Worm (Caenorhabditis elegans) whole organism, midembryonic: ENCODE results near the gene ZK1240.1.

Experiments used
- med-1 ChIP-seq: sonication (generic microtip); optimal IDR thresholded peaks from 2 replicates; lab custom pipeline; 2017; ENCODE audit warnings: missing genetic modification characterization, mild to moderate bottlenecking, missing compliant biosample characterization, antibody characterized with exemption, missing genetic modification reagents; ENCODE audit not compliant: insufficient read depth
- ztf-29 ChIP-seq: fragments of 200-800 bp; sonication (Bioruptor generic); IDR thresholded peaks from 2 replicates; pipeline ENCODE4 v1.3.6; 2022; ENCODE audit warnings: missing genetic modification reagents, missing genetic modification characterization, missing compliant biosample characterization

DNA sequence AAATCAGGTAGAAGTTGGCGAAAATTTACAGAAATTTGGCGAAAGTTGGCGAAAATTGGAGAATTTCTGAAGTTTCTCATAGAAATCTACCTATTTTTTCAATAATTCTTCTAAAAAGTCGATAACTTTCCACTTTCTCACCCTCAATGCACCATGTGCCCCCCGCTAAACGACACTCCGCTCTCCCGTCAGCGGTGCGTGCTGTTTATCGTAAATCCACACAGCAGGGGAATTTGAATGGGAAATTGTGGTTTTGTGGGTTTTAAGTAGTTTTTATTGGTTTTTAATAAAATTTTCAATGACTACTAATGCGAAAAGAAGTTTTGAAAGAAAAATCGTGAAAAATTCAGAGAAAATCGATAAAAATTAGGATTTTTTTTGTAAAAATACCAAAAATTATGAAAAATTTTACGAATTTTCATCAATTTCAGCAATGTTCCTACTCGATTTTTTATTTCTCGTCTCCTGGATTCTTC, 12.8 kb downstream of the ZK1240.1 start, which contains the start of gene F43C11.6:
- TF ChIP-seq med-1 (GFP tag; lab: Kevin White, UChicago) (no peak), ztf-29 (GFP tag; lab: Robert Waterston, UW) (no peak)
